Fruit fly (Drosophila melanogaster) whole organism, embryonic: Measurements from ENCODE around the gene Jon99Ciii.
A peak's percentile ranks its signal among the peaks of the same experiment; 100 is the strongest.

Experiments
- CG14441 ChIP-seq: fragments of 200-800 bp; sonication (Bioruptor generic); IDR thresholded peaks from 2 replicates; pipeline ENCODE4 v1.3.6; 2022; ENCODE audit warnings: missing biosample characterization, missing genetic modification characterization
- CG15073 ChIP-seq: fragments of 200-800 bp; sonication (Bioruptor generic); optimal IDR thresholded peaks from 2 replicates; lab custom pipeline; 2016; ENCODE audit warnings: missing biosample characterization, missing genetic modification characterization
- D19A ChIP-seq: fragments of 200-800 bp; optimal IDR thresholded peaks from 3 replicates; lab custom pipeline; 2019; ENCODE audit warnings: missing biosample characterization, mild to moderate bottlenecking, missing genetic modification characterization, moderate library complexity
- Lpt ChIP-seq: fragments of >200 bp; optimal IDR thresholded peaks from 2 replicates; lab custom pipeline; 2018; ENCODE audit warnings: missing biosample characterization, missing genetic modification characterization
- kni ChIP-seq: fragments of 200-800 bp; sonication (Bioruptor generic); optimal IDR thresholded peaks from 3 replicates; lab custom pipeline; 2017; ENCODE audit warnings: mild to moderate bottlenecking, missing biosample characterization, missing genetic modification reagents, missing genetic modification characterization
- mirr ChIP-seq: fragments of 200-800 bp; sonication (Bioruptor generic); optimal IDR thresholded peaks from 3 replicates; lab custom pipeline; 2018; ENCODE audit warnings: missing biosample characterization, mild to moderate bottlenecking, missing genetic modification characterization
- slbo ChIP-seq: fragments of 200-800 bp; sonication (Bioruptor generic); IDR thresholded peaks from 2 replicates; pipeline ENCODE4 v1.3.6; 2022; ENCODE audit warnings: missing biosample characterization, missing genetic modification characterization
- ttk ChIP-seq: fragments of 200-800 bp; sonication (Bioruptor generic); IDR thresholded peaks from 2 replicates; pipeline ENCODE4 v2.1.2; 2022; ENCODE audit warnings: missing biosample characterization, missing genetic modification characterization

dm6 chr3R:29893030-29893429 is 29.0 kb upstream of the Jon99Ciii start:
- TF ChIP-seq Lpt (no peak), kni (peak; percentile 49), CG15073 (GFP tag; lab: Kevin White, UChicago) (no peak), slbo (no peak), ttk (GFP tag; lab: Robert Waterston, UW) (no peak), D19A (no peak), mirr (GFP tag; lab: Kevin White, UChicago) (no peak), CG14441 (no peak)
